Fruit fly (Drosophila melanogaster) whole organism, embryonic: Measurements from ENCODE around the gene SNRPG.

Experiments
- BEAF-32 ChIP-seq: fragments of 200-800 bp; sonication (Bioruptor generic); optimal IDR thresholded peaks from 3 replicates; lab custom pipeline; 2017; ENCODE audit warnings: missing biosample characterization, missing genetic modification characterization, mild to moderate bottlenecking, moderate library complexity, missing genetic modification reagents
- Bgb ChIP-seq: fragments of 200-800 bp; sonication (Bioruptor generic); IDR thresholded peaks from 2 replicates; pipeline ENCODE4 v1.3.6; 2022; ENCODE audit warnings: missing biosample characterization, missing genetic modification characterization; ENCODE audit not compliant: partially characterized antibody
- CG10147 ChIP-seq: fragments of 200-800 bp; sonication (Bioruptor generic); optimal IDR thresholded peaks from 2 replicates; lab custom pipeline; 2019; ENCODE audit warnings: missing biosample characterization, mild to moderate bottlenecking, missing genetic modification characterization, moderate library complexity
- CG11560 ChIP-seq: fragments of 200-800 bp; sonication (Bioruptor generic); IDR thresholded peaks from 3 replicates; pipeline ENCODE4 v1.3.6; 2022; ENCODE audit warnings: missing biosample characterization, missing genetic modification characterization
- CG12155 ChIP-seq: fragments of 200-800 bp; sonication (Bioruptor generic); optimal IDR thresholded peaks from 3 replicates; lab custom pipeline; 2016; ENCODE audit warnings: missing biosample characterization, missing genetic modification characterization
- CG12299 ChIP-seq: fragments of 200-800 bp; sonication (Bioruptor generic); optimal IDR thresholded peaks from 2 replicates; lab custom pipeline; 2018; ENCODE audit warnings: missing biosample characterization, mild to moderate bottlenecking, missing genetic modification characterization
- CG12659 ChIP-seq: fragments of 200-800 bp; sonication (Bioruptor generic); optimal IDR thresholded peaks from 3 replicates; lab custom pipeline; 2017; ENCODE audit warnings: mild to moderate bottlenecking, missing biosample characterization, missing genetic modification reagents, missing genetic modification characterization
- CG13123 ChIP-seq: fragments of 200-800 bp; sonication (Bioruptor generic); optimal IDR thresholded peaks from 2 replicates; lab custom pipeline; 2016; ENCODE audit warnings: missing biosample characterization, missing genetic modification characterization
- CG13424 ChIP-seq: fragments of 200-800 bp; sonication (Bioruptor generic); optimal IDR thresholded peaks from 2 replicates; lab custom pipeline; 2019; ENCODE audit warnings: missing biosample characterization, mild to moderate bottlenecking, missing genetic modification characterization, moderate library complexity
- CG15514 ChIP-seq: fragments of 200-800 bp; sonication (Bioruptor generic); optimal IDR thresholded peaks from 3 replicates; lab custom pipeline; 2017; ENCODE audit warnings: missing biosample characterization, missing genetic modification characterization, mild to moderate bottlenecking, moderate library complexity, missing genetic modification reagents
- CG16813 ChIP-seq: fragments of 200-800 bp; sonication (Bioruptor generic); IDR thresholded peaks from 3 replicates; pipeline ENCODE4 v1.3.6; 2022; ENCODE audit warnings: missing biosample characterization, missing genetic modification characterization; ENCODE audit not compliant: partially characterized antibody
- CG17361 ChIP-seq: fragments of 200-800 bp; sonication (Bioruptor generic); IDR thresholded peaks from 3 replicates; pipeline ENCODE4 v1.3.6; 2022; ENCODE audit warnings: missing biosample characterization, missing genetic modification characterization
- CG2129 ChIP-seq: fragments of 200-800 bp; sonication (Bioruptor generic); IDR thresholded peaks from 2 replicates; pipeline ENCODE4 v1.3.6; 2022; ENCODE audit warnings: missing biosample characterization, missing genetic modification characterization; ENCODE audit not compliant: partially characterized antibody
- CG2712 ChIP-seq: fragments of 200-800 bp; optimal IDR thresholded peaks from 3 replicates; lab custom pipeline; 2019; ENCODE audit warnings: missing biosample characterization, mild to moderate bottlenecking, missing genetic modification characterization, moderate library complexity
- CG3995 ChIP-seq: fragments of 200-800 bp; sonication (Bioruptor generic); optimal IDR thresholded peaks from 3 replicates; lab custom pipeline; 2016; ENCODE audit warnings: missing biosample characterization, missing genetic modification characterization
- CG42726 ChIP-seq: fragments of 200-800 bp; sonication (Bioruptor generic); IDR thresholded peaks from 2 replicates; pipeline ENCODE4 v1.3.6; 2022; ENCODE audit warnings: missing biosample characterization, missing genetic modification characterization; ENCODE audit not compliant: partially characterized antibody
- CG6791 ChIP-seq: fragments of 200-800 bp; sonication (Bioruptor generic); IDR thresholded peaks from 3 replicates; pipeline ENCODE4 v1.3.6; 2022; ENCODE audit warnings: missing biosample characterization, missing genetic modification characterization; ENCODE audit not compliant: partially characterized antibody
- CG7963 ChIP-seq: fragments of 200-800 bp; sonication (Bioruptor generic); IDR thresholded peaks from 3 replicates; pipeline ENCODE4 v1.3.6; 2022; ENCODE audit warnings: missing biosample characterization, missing genetic modification characterization; ENCODE audit not compliant: partially characterized antibody
- CG9437 ChIP-seq: fragments of 200-800 bp; sonication (Bioruptor generic); optimal IDR thresholded peaks from 2 replicates; lab custom pipeline; 2018; ENCODE audit warnings: missing biosample characterization, mild to moderate bottlenecking, missing genetic modification characterization
- CoRest ChIP-seq: fragments of 200-800 bp; sonication (Bioruptor generic); optimal IDR thresholded peaks from 3 replicates; lab custom pipeline; 2018; ENCODE audit warnings: missing biosample characterization, mild to moderate bottlenecking, missing genetic modification characterization, moderate library complexity
- Dek ChIP-seq: fragments of 200-800 bp; sonication (Bioruptor generic); optimal IDR thresholded peaks from 3 replicates; lab custom pipeline; 2019; ENCODE audit warnings: missing biosample characterization, mild to moderate bottlenecking, missing genetic modification characterization, moderate library complexity
- Dll ChIP-seq: fragments of 200-800 bp; sonication (Bioruptor generic); IDR thresholded peaks from 4 replicates; pipeline ENCODE4 v1.3.6; 2022; ENCODE audit warnings: missing biosample characterization, missing genetic modification characterization; ENCODE audit not compliant: partially characterized antibody
- Doc3 ChIP-seq: fragments of 200-800 bp; sonication (Bioruptor generic); IDR thresholded peaks from 3 replicates; pipeline ENCODE4 v1.3.6; 2022; ENCODE audit warnings: missing biosample characterization, missing genetic modification characterization; ENCODE audit not compliant: partially characterized antibody
- Dref ChIP-seq: fragments of 200-800 bp; sonication (Bioruptor generic); IDR thresholded peaks from 2 replicates; pipeline ENCODE4 v1.3.6; 2022; ENCODE audit warnings: missing biosample characterization, missing genetic modification characterization
- Ets97D ChIP-seq: fragments of 200-800 bp; sonication (Bioruptor generic); optimal IDR thresholded peaks from 3 replicates; lab custom pipeline; 2016; ENCODE audit warnings: missing biosample characterization, missing genetic modification characterization
- HLH4C ChIP-seq: fragments of 200-800 bp; sonication (Bioruptor generic); IDR thresholded peaks from 3 replicates; pipeline ENCODE4 v1.3.6; 2022; ENCODE audit warnings: missing biosample characterization, missing genetic modification characterization; ENCODE audit not compliant: partially characterized antibody
- Mad ChIP-seq: fragments of 200-800 bp; sonication (Bioruptor generic); optimal IDR thresholded peaks from 2 replicates; lab custom pipeline; 2016; ENCODE audit warnings: missing biosample characterization, missing genetic modification characterization
- Med ChIP-seq: fragments of 200-800 bp; sonication (Bioruptor generic); peaks from one replicate; lab custom pipeline; 2016; ENCODE audit warnings: missing biosample characterization, missing genetic modification characterization, mild to moderate bottlenecking, inconsistent platforms, moderate library complexity
- NFAT ChIP-seq: fragments of 200-800 bp; sonication (Bioruptor generic); IDR thresholded peaks from 2 replicates; pipeline ENCODE4 v1.3.6; 2022; ENCODE audit warnings: missing biosample characterization, missing genetic modification characterization
- Opbp ChIP-seq: fragments of 200-800 bp; sonication (Bioruptor generic); IDR thresholded peaks from 3 replicates; pipeline ENCODE4 v1.3.6; 2022; ENCODE audit warnings: missing biosample characterization, missing genetic modification characterization; ENCODE audit not compliant: partially characterized antibody
- Scr ChIP-seq: fragments of 200-800 bp; sonication (Bioruptor generic); IDR thresholded peaks from 2 replicates; pipeline ENCODE4 v1.3.6; 2022; ENCODE audit warnings: missing biosample characterization, missing genetic modification characterization; ENCODE audit not compliant: partially characterized antibody
- Sry-δ ChIP-seq: fragments of 200-800 bp; sonication (Bioruptor generic); optimal IDR thresholded peaks from 2 replicates; lab custom pipeline; 2016; ENCODE audit warnings: missing biosample characterization, missing genetic modification characterization
- YL-1 ChIP-seq: fragments of 200-800 bp; sonication (Bioruptor generic); optimal IDR thresholded peaks from 3 replicates; lab custom pipeline; 2017; ENCODE audit warnings: missing biosample characterization, mild to moderate bottlenecking, missing genetic modification characterization
- amos ChIP-seq: fragments of 200-800 bp; sonication (Bioruptor generic); IDR thresholded peaks from 2 replicates; pipeline ENCODE4 v1.3.6; 2022; ENCODE audit warnings: missing biosample characterization, missing genetic modification characterization; ENCODE audit not compliant: partially characterized antibody
- ase ChIP-seq: fragments of 200-800 bp; sonication (Bioruptor generic); IDR thresholded peaks from 3 replicates; pipeline ENCODE4 v1.3.6; 2022; ENCODE audit warnings: missing biosample characterization, missing genetic modification characterization
- ato ChIP-seq: fragments of 200-800 bp; sonication (Bioruptor generic); IDR thresholded peaks from 2 replicates; pipeline ENCODE4 v1.3.6; 2022; ENCODE audit warnings: missing biosample characterization, missing genetic modification characterization; ENCODE audit not compliant: partially characterized antibody
- bbx ChIP-seq: fragments of 200-800 bp; sonication (Bioruptor generic); IDR thresholded peaks from 2 replicates; pipeline ENCODE4 v1.3.6; 2022; ENCODE audit warnings: missing biosample characterization, missing genetic modification characterization; ENCODE audit not compliant: partially characterized antibody
- cad ChIP-seq: fragments of >200 bp; optimal IDR thresholded peaks from 2 replicates; lab custom pipeline; 2017; ENCODE audit warnings: missing biosample characterization, missing genetic modification characterization
- chinmo ChIP-seq: fragments of 200-800 bp; sonication (Bioruptor generic); IDR thresholded peaks from 4 replicates; pipeline ENCODE4 v1.3.6; 2022; ENCODE audit warnings: missing biosample characterization, missing genetic modification characterization; ENCODE audit not compliant: partially characterized antibody
- inv ChIP-seq: fragments of 200-800 bp; sonication (Bioruptor generic); IDR thresholded peaks from 2 replicates; pipeline ENCODE4 v1.3.6; 2022; ENCODE audit warnings: missing biosample characterization, missing genetic modification characterization; ENCODE audit not compliant: partially characterized antibody
- kay ChIP-seq: fragments of 200-800 bp; sonication (Bioruptor generic); optimal IDR thresholded peaks from 2 replicates; lab custom pipeline; 2016; ENCODE audit warnings: missing biosample characterization, missing genetic modification characterization
- nerfin-2 ChIP-seq: fragments of 200-800 bp; sonication (Bioruptor generic); IDR thresholded peaks from 2 replicates; pipeline ENCODE4 v1.3.6; 2022; ENCODE audit warnings: missing biosample characterization, missing genetic modification characterization; ENCODE audit not compliant: partially characterized antibody
- pb ChIP-seq: fragments of 200-800 bp; sonication (Bioruptor generic); optimal IDR thresholded peaks from 3 replicates; lab custom pipeline; 2016; ENCODE audit warnings: missing biosample characterization, missing genetic modification characterization
- peb ChIP-seq: fragments of 200-800 bp; sonication (Bioruptor generic); IDR thresholded peaks from 2 replicates; pipeline ENCODE4 v1.3.6; 2022; ENCODE audit warnings: missing biosample characterization, missing genetic modification characterization
- phol ChIP-seq: fragments of 200-800 bp; sonication (Bioruptor generic); optimal IDR thresholded peaks from 3 replicates; lab custom pipeline; 2018; ENCODE audit warnings: missing biosample characterization, mild to moderate bottlenecking, missing genetic modification characterization, moderate library complexity
- pros ChIP-seq: fragments of 200-800 bp; sonication (Bioruptor generic); optimal IDR thresholded peaks from 3 replicates; lab custom pipeline; 2019; ENCODE audit warnings: missing biosample characterization, mild to moderate bottlenecking, missing genetic modification characterization, moderate library complexity
- sens ChIP-seq: fragments of 200-800 bp; sonication (Bioruptor generic); peaks from one replicate; lab custom pipeline; 2016; ENCODE audit warnings: missing biosample characterization, missing genetic modification characterization
- zen2 ChIP-seq: fragments of 200-800 bp; sonication (Bioruptor generic); IDR thresholded peaks from 3 replicates; pipeline ENCODE4 v1.3.6; 2022; ENCODE audit warnings: missing biosample characterization, missing genetic modification characterization; ENCODE audit not compliant: partially characterized antibody

The SNRPG gene

dm6 chrX:16593418-16593817 is 46.8 kb downstream of the SNRPG start, which contains the start of the genes SMC3 and Ubc7 (continued):
- TF ChIP-seq Dek (tag; lab: Kevin White, UChicago) (no peak), peb (no peak), Ets97D (GFP tag; lab: Kevin White, UChicago) (peak; percentile 18), Bgb (GFP tag; lab: Robert Waterston, UW) (peak; percentile 88), Scr (peak; percentile 94), pb (GFP tag; lab: Kevin White, UChicago) (no peak), HLH4C (GFP tag; lab: Robert Waterston, UW) (peak; percentile 98), BEAF-32 (GFP tag; lab: Kevin White, UChicago) (peak; percentile 85), Sry-δ (GFP tag; lab: Kevin White, UChicago) (peak; percentile 61), Doc3 (GFP tag; lab: Robert Waterston, UW) (peak; percentile 88), zen2 (GFP tag; lab: Robert Waterston, UW) (peak; percentile 89), CG42726 (GFP tag; lab: Robert Waterston, UW) (peak; percentile 68; the same call in 1 of the 2 replicates), kay (no peak), CG12659 (peak; percentile 44), CG3995 (peak; percentile 65), CG17361 (GFP tag; lab: Robert Waterston, UW) (peak; percentile 27; the same call in 1 of the 3 replicates), NFAT (GFP tag; lab: Robert Waterston, UW) (no peak), inv (GFP tag; lab: Robert Waterston, UW) (peak; percentile 88), CG9437 (peak; percentile 14), CG2129 (peak; percentile 74), amos (peak; percentile 82), ato (peak; percentile 87), CoRest (peak; percentile 11), cad (GFP tag; lab: Kevin White, UChicago) (no peak), CG12155 (GFP tag; lab: Kevin White, UChicago) (peak; percentile 29), CG16813 (GFP tag; lab: Robert Waterston, UW) (peak; percentile 95), sens (GFP tag; lab: Kevin White, UChicago) (peak; percentile 79), Dll (peak; percentile 94), phol (tag; lab: Kevin White, UChicago) (peak; percentile 2), Opbp (GFP tag; lab: Robert Waterston, UW) (peak; percentile 69; the same call in 1 of the 3 replicates), nerfin-2 (peak; percentile 97), Mad (no peak), CG13123 (GFP tag; lab: Kevin White, UChicago) (no peak), chinmo (peak; percentile 94; the same call in 3 of the 4 replicates), Med (GFP tag; lab: Kevin White, UChicago) (peak; percentile 70), bbx (peak; percentile 81), CG12299 (tag; lab: Kevin White, UChicago) (no peak), pros (GFP tag; lab: Kevin White, UChicago) (no peak), CG2712 (tag; lab: Kevin White, UChicago) (peak; percentile 26), CG13424 (no peak), CG10147 (GFP tag; lab: Kevin White, UChicago) (peak; percentile 20), ase (GFP tag; lab: Robert Waterston, UW) (no peak), CG15514 (peak; percentile 45), CG11560 (tag; lab: Robert Waterston, UW) (peak; percentile 97), YL-1 (GFP tag; lab: Kevin White, UChicago) (peak; percentile 56), Dref (peak; percentile 78), CG6791 (GFP tag; lab: Robert Waterston, UW) (peak; percentile 88; the same call in 2 of the 3 replicates), CG7963 (GFP tag; lab: Robert Waterston, UW) (peak; percentile 86)
